Fruit fly (Drosophila melanogaster): ENCODE measurements around the gene Npc2c.

Gene Npc2c

DNA sequence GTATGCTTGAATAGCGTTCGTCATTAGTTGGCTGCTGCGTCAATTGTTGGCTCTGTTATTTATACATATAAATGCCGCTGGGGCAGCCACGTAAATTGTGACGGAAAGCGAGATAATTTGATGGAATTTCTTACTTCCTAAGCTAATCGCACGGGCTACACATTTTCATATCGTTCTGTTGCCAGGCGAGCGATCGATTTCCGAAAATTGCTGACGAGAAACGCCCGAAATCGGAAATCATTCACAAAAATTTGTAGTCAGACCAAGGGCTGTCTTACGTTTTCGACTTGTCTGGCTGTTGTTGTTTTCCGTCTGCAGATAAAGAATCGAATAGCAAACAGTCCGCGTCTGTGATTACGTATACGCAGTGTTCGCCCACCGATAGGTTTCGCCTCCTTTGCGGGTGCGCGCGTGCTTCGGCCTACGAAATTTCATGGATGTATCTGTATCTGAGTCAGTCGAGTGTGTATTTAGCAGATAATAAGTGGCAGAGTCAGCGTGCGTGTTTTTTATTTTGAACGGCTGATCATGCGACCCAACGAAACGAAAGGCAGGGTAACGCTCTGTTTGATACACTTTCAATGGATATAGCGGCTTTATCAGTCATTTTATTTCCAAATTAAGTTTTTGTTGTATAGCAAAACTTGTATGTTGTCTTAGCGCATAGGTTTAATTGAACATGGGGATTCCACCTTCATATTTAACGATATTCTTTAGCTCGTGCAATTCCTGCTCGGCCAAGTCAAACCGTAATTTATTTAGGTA, 37.7 kb downstream of the Npc2c start (continued):
- TF ChIP-seq CG14860 (GFP tag; IDR thresholded peaks at IDR 0.05; ENCODE audit: partially characterized antibody) = no peak
- no peak for TF ChIP-seq CG31388 (GFP tag; optimal IDR thresholded peaks at IDR 0.05)
- TF ChIP-seq CG8281 (tag; optimal IDR thresholded peaks at IDR 0.05) = peak; percentile 47
- TF ChIP-seq CG14441 (GFP tag; IDR thresholded peaks at IDR 0.05) = peak; percentile 64
- peak; percentile 24 for TF ChIP-seq nerfin-1 (tag; optimal IDR thresholded peaks at IDR 0.05)
- TF ChIP-seq en (GFP tag; optimal IDR thresholded peaks at IDR 0.05) = peak; percentile 43
- TF ChIP-seq CG1832 (GFP tag; optimal IDR thresholded peaks at IDR 0.05) = no peak
- no peak for TF ChIP-seq NC2α (GFP tag; optimal IDR thresholded peaks at IDR 0.05)
- TF ChIP-seq CG9609 (GFP tag; optimal IDR thresholded peaks at IDR 0.05) = peak; percentile 49
- TF ChIP-seq tgo (GFP tag; IDR thresholded peaks at IDR 0.05) = peak; percentile 65; the same call in 2 of the 3 replicates
- peak; percentile 36; the same call in 1 of the 2 replicates for TF ChIP-seq CG4360 (GFP tag; IDR thresholded peaks at IDR 0.05)
- peak; percentile 64 for TF ChIP-seq zfh2 (GFP tag; optimal IDR thresholded peaks at IDR 0.05)
- TF ChIP-seq btn (GFP tag; optimal IDR thresholded peaks at IDR 0.05) = no peak
- TF ChIP-seq B-H1 (GFP tag; IDR thresholded peaks at IDR 0.05) = peak; percentile 50; the same call in 1 of the 3 replicates
- TF ChIP-seq CG4424 (GFP tag; optimal IDR thresholded peaks at IDR 0.05) = peak; percentile 11
- peak; percentile 41 for TF ChIP-seq fd64A (GFP tag; optimal IDR thresholded peaks at IDR 0.05)
- peak; percentile 45 for TF ChIP-seq CG13775 (GFP tag; optimal IDR thresholded peaks at IDR 0.05)
- peak; percentile 18 for TF ChIP-seq p53 (GFP tag; optimal IDR thresholded peaks at IDR 0.05)
- 0 out of 2 replicates have a peak, but pooled peaks have one; percentile 25 for TF ChIP-seq CG11085 (GFP tag; IDR thresholded peaks at IDR 0.05)
- peak; percentile 72 for TF ChIP-seq esg (GFP tag; conservative IDR thresholded peaks at IDR 0.05)
- no peak for TF ChIP-seq gfzf (GFP tag; optimal IDR thresholded peaks at IDR 0.05)
- no peak for TF ChIP-seq CG17912 (GFP tag; optimal IDR thresholded peaks at IDR 0.05)
- TF ChIP-seq sima (GFP tag; optimal IDR thresholded peaks at IDR 0.05) = no peak
- no peak for TF ChIP-seq Kr (GFP tag; optimal IDR thresholded peaks at IDR 0.05)
- TF ChIP-seq lilli (GFP tag; optimal IDR thresholded peaks at IDR 0.05) = peak; percentile 81
- TF ChIP-seq CG30431 (GFP tag; optimal IDR thresholded peaks at IDR 0.05) = peak; percentile 45
- TF ChIP-seq NC2β (GFP tag; optimal IDR thresholded peaks at IDR 0.05) = no peak
- TF ChIP-seq disco-r (GFP tag; optimal IDR thresholded peaks at IDR 0.05) = peak; percentile 24
- no peak for TF ChIP-seq mld (GFP tag; IDR thresholded peaks at IDR 0.05; ENCODE audit: partially characterized antibody)
- TF ChIP-seq CG9797 (GFP tag; optimal IDR thresholded peaks at IDR 0.05) = no peak
- peak; percentile 79 for TF ChIP-seq CG11504 (tag; optimal IDR thresholded peaks at IDR 0.05)
- TF ChIP-seq danr (GFP tag; IDR thresholded peaks at IDR 0.05) = no peak
- TF ChIP-seq grn (GFP tag; optimal IDR thresholded peaks at IDR 0.05) = peak; percentile 29
- TF ChIP-seq CG12071 (GFP tag; optimal IDR thresholded peaks at IDR 0.05) = peak; percentile 48
- TF ChIP-seq Nf-YC (tag; optimal IDR thresholded peaks at IDR 0.05) = peak; percentile 44
- TF ChIP-seq fd102C (GFP tag; optimal IDR thresholded peaks at IDR 0.05) = no peak
- TF ChIP-seq yki (optimal IDR thresholded peaks at IDR 0.05) = no peak
- TF ChIP-seq CG14965 (GFP tag; optimal IDR thresholded peaks at IDR 0.05; ENCODE audit: borderline replicate concordance) = no peak
- peak; percentile 49 for TF ChIP-seq slp2 (GFP tag; optimal IDR thresholded peaks at IDR 0.05)
- no peak for TF ChIP-seq chn (GFP tag; optimal IDR thresholded peaks at IDR 0.05)
- peak; percentile 46 to 52 for TF ChIP-seq chif (GFP tag; optimal IDR thresholded peaks at IDR 0.05)
- peak; percentile 55 for TF ChIP-seq luna (GFP tag; optimal IDR thresholded peaks at IDR 0.05)
- TF ChIP-seq pan (optimal IDR thresholded peaks at IDR 0.05) = no peak
- peak in 1 of 2 experiments; percentile 48 for TF ChIP-seq pan (GFP tag; optimal IDR thresholded peaks at IDR 0.05 in 1 of 2, IDR thresholded peaks at IDR 0.05 in 1 of 2)
- no peak for TF ChIP-seq twi (tag; optimal IDR thresholded peaks at IDR 0.05)
- TF ChIP-seq CG15073 (GFP tag; optimal IDR thresholded peaks at IDR 0.05) = no peak
- TF ChIP-seq CG10431 (GFP tag; optimal IDR thresholded peaks at IDR 0.05) = no peak
- no peak for TF ChIP-seq CG4854 (GFP tag; optimal IDR thresholded peaks at IDR 0.05)
- peak; percentile 64; the same call in 1 of the 2 replicates for TF ChIP-seq Atf6 (GFP tag; IDR thresholded peaks at IDR 0.05)
- TF ChIP-seq HLH4C (GFP tag; IDR thresholded peaks at IDR 0.05; ENCODE audit: partially characterized antibody) = no peak

Data from whole organism, embryonic.